Worm (Caenorhabditis elegans) whole organism, dauer: ENCODE results near the gene fkb-1.
"Not testable (repeated sequence)": the region's sequence is repeated elsewhere in the genome, so short reads cannot be mapped to it uniquely, and the experiment has no call there.

Source experiments
- unc-62 ChIP-seq: sonication (generic microtip); optimal IDR thresholded peaks from 2 replicates; lab custom pipeline; 2017; ENCODE audit warnings: missing biosample characterization, missing genetic modification reagents, missing genetic modification characterization

The fkb-1 gene

ce11 chrIV:11036222-11036621, at the start of gene fkb-1:
fkb-1 (plus strand) TSS chrIV:11036582.
- TF ChIP-seq unc-62 (GFP tag; lab: Kevin White, UChicago) = no peak

ce11 chrIV:10987342-10987945, 48.9 kb upstream of the fkb-1 start, which contains the start of gene Y43E12A.3:
Y43E12A.3 (plus strand) TSS chrIV:10987895.
- TF ChIP-seq unc-62 (GFP tag; lab: Kevin White, UChicago) = not testable (repeated sequence)

DNA sequence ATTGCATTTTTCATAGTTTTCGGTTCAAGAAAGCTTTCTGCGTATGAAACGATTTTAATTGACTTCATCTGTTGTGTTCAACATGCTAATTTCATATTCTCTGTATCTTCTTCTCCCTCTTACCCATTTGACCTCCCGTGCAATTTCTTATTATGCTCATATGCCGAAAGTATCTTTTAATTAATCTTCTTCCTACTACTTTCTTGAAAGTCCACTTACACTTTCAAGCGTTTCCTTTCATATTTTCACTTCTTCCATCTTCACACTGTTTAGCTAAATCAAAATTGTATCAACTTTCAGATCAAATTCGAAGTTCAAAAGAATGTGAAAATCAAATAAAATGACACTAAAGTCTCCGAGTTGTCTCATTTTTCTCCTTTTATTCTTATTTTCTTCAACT, 45.7 kb upstream of the fkb-1 start, which contains the start of gene F13H10.5:
Gene F13H10.5 (plus strand): TSS at position 301 of the 400 bp plus-strand sequence.
- no peak for TF ChIP-seq unc-62 (GFP tag; lab: Kevin White, UChicago)

DNA sequence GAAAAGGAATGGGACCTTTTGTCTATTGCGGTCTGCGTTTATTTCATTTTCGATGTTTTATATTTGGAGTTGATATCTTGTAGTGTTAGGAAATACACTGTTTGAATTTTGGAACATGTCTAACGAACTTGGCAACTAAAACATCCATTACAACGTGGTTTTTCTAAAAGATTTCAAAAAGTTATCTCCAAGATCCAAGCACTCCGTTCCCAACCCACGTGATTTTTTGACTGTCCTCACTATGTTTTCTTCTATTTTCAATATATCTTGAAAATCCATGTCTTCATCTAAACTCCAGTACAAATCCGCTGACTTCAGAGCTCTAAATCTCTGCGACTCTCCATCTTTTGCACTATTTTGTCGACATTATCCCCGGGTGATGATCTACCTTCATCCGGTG, 34.8 kb upstream of the fkb-1 start, which contains the start of gene F13H10.9:
Gene F13H10.9 (plus strand): TSS at position 301 of the 400 bp plus-strand sequence.
- TF ChIP-seq unc-62 (GFP tag; lab: Kevin White, UChicago) = no peak

DNA sequence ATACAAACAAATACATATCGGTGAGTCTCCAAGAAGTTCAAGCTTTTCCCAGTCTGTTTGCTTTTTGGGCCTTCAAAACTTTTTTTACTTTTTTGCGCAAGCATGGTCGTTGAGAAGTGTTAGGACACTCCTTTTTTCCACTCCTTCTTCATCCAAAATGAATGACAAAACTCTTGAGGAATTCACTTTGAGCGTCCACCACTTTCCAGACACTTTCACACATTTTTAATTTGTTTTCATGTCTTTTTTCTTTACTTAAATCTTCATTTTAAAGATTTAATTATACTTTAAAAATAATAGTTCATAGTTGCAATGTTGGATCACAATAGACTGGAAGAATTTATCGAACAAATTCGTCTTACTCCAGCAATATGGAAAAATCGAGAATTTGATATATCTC, 32.1 kb upstream of the fkb-1 start, which contains the start of gene F13H10.1:
Gene F13H10.1 (plus strand): TSS at position 301 of the 400 bp plus-strand sequence.
- no peak for TF ChIP-seq unc-62 (GFP tag; lab: Kevin White, UChicago)

DNA sequence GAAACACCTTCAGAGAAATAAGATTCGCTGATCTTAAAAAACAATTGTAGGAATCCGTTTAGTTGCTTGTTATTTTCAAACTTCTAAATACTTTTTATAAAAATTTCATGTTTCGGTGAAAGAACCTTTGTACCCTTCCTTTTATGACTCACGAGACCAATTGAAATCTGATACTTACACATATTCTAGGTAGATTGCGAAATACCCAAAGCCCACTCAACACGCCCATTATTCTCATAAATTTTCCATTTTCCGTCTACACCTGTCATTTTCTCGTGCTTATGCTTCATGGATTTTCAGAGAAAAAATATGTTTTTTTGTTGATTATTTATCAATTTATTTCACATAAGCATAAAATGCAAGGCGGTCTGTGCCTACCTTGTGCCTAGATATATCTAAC, 30.0 kb upstream of the fkb-1 start:
- TF ChIP-seq unc-62 (GFP tag; lab: Kevin White, UChicago) = no peak

DNA sequence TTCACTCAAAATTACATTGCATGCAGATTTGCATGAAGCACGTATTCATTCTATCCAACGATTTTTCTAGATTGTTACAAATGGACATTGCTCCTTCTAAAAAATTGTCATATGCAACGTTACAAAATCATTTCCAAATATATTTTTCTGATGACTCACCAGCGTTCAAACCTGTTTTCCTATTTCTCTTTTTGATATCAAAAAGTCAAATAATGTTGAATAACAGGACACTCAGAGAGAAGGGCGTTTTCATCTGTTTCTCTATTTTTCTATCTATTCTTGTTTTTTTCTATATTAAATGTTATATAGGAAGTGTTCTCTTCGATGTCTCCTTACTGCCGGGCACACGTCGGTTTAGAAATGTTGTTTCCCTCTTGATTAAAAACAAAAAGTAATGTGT, 29.5 kb upstream of the fkb-1 start:
- no peak for TF ChIP-seq unc-62 (GFP tag; lab: Kevin White, UChicago)

DNA sequence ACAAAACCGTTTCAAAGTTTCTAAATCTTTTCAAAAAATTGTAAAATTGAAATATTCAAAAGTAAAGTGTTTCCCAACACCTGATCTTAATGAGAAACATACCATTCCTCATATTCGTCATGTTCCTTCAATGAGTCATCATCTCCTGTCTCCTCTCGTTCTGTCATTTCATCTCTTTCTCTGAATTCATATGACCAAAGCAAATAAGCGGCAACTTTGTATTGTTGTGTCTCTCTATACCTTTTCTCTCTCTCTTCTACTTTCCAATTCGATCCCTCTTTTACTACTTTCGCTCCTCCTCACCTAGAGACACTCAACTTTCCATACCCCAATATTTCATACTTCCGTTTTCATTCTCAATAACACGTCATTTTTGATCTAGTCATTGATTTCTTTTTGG, 28.1 kb upstream of the fkb-1 start:
- no peak for TF ChIP-seq unc-62 (GFP tag; lab: Kevin White, UChicago)

ce11 chrIV:11008996-11009395, 27.4 kb upstream of the fkb-1 start, which contains the start of gene F13H10.6:
F13H10.6 (plus strand) TSS chrIV:11009296.
- no peak for TF ChIP-seq unc-62 (GFP tag; lab: Kevin White, UChicago)

ce11 chrIV:11009928-11010327, 26.5 kb upstream of the fkb-1 start:
- TF ChIP-seq unc-62 (GFP tag; lab: Kevin White, UChicago) = no peak

- TF ChIP-seq unc-62 (GFP tag; lab: Kevin White, UChicago) = no peak
Measured at ce11 chrIV:11011920-11012319, 24.5 kb upstream of the fkb-1 start, which contains the start of gene ndx-9. ndx-9 (minus strand) TSS chrIV:11012020.

DNA sequence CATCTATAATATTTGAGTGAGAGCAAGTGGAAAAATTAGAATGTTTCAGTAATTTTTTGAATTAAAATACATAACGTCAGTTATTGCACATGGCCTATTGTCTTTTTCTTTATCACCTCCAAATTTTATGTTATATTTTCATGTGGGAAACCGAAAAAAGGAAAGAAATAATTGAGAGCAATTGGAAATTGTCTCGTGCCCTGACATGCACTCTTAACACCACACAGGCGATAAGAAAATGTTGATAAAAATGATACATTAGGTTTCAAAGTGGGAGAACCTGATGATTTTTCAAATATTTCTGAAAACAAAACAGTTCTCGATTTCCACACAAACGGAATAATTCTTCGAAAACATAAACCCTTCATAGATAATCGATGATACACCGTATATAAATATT, 20.5 kb upstream of the fkb-1 start, which contains the start of gene F13H10.3:
Gene F13H10.3 (minus strand): TSS at position 73 of the 400 bp plus-strand sequence.
- no peak for TF ChIP-seq unc-62 (GFP tag; lab: Kevin White, UChicago)

ce11 chrIV:11019962-11020550, 16.3 kb upstream of the fkb-1 start, which contains the start of gene F13H10.8:
F13H10.8 (plus strand) TSS chrIV:11020517.
- TF ChIP-seq unc-62 (GFP tag; lab: Kevin White, UChicago) = no peak

ce11 chrIV:11021512-11022268, 14.7 kb upstream of the fkb-1 start, which contains the start of gene mogs-1:
mogs-1 (minus strand) TSS chrIV:11021928.
- TF ChIP-seq unc-62 (GFP tag; lab: Kevin White, UChicago) = no peak

DNA sequence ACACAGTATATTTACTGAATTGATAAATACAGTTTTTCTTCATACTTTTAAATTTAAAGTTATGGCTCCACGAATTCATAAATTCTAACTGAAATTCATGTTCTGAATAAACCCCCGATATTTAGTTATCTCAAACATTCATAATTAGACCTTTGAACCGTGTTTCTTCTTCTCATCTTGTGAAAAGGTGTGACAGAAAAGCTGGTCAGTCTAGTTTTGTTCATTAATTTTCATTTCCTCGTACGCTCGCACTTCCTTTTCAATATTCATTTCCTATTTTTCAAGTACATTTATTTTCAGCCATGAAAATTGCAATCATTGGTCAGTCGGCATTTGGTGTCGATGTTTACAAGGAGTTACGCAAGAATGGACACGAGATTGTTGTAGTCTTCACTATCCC, 14.1 kb upstream of the fkb-1 start, which contains the start of gene alh-3:
Gene alh-3 (plus strand): TSS at position 301 of the 400 bp plus-strand sequence.
- TF ChIP-seq unc-62 (GFP tag; lab: Kevin White, UChicago) = no peak

- TF ChIP-seq unc-62 (GFP tag; lab: Kevin White, UChicago) = no peak
Measured at ce11 chrIV:11025941-11026340, 10.4 kb upstream of the fkb-1 start.
